Worm (Caenorhabditis elegans) whole organism, young adult: ENCODE data around the gene npr-32.

Experiments used
- C06A6.2 ChIP-seq: fragments of 200-800 bp; sonication (Bioruptor generic); conservative IDR thresholded peaks from 2 replicates; pipeline ENCODE4 v1.3.6; 2022; ENCODE audit warnings: missing genetic modification characterization, missing compliant biosample characterization
- F10E7.11 ChIP-seq: sonication (generic microtip); optimal IDR thresholded peaks from 2 replicates; lab custom pipeline; 2017; ENCODE audit warnings: mild to moderate bottlenecking, missing genetic modification characterization, moderate library complexity, missing compliant biosample characterization
- F52B5.7 ChIP-seq: sonication (generic microtip); optimal IDR thresholded peaks from 2 replicates; lab custom pipeline; 2016; ENCODE audit warnings: mild to moderate bottlenecking, missing genetic modification characterization, missing compliant biosample characterization
- F55B11.4 ChIP-seq: sonication (generic microtip); optimal IDR thresholded peaks from 2 replicates; lab custom pipeline; 2016; ENCODE audit warnings: missing compliant biosample characterization, missing genetic modification characterization, borderline replicate concordance; ENCODE audit not compliant: insufficient read depth
- F57A8.1 ChIP-seq: fragments of 200-800 bp; sonication (Bioruptor generic); optimal IDR thresholded peaks from 2 replicates; lab custom pipeline; 2018; ENCODE audit warnings: mild to moderate bottlenecking, missing genetic modification characterization, moderate library complexity, missing compliant biosample characterization
- T07F8.4 ChIP-seq: sonication (generic microtip); optimal IDR thresholded peaks from 2 replicates; lab custom pipeline; 2016; ENCODE audit warnings: mild to moderate bottlenecking, missing genetic modification characterization, moderate library complexity, missing compliant biosample characterization
- aptf-3 ChIP-seq: fragments of 200-800 bp; sonication (Bioruptor generic); IDR thresholded peaks from 2 replicates; pipeline ENCODE4 v1.3.6; 2022; ENCODE audit warnings: missing genetic modification characterization, missing compliant biosample characterization
- attf-3 ChIP-seq: fragments of 200-800 bp; sonication (Bioruptor generic); conservative IDR thresholded peaks from 2 replicates; pipeline ENCODE4 v1.3.6; 2022; ENCODE audit warnings: missing genetic modification reagents, missing genetic modification characterization, missing compliant biosample characterization
- attf-5 ChIP-seq: fragments of 200-800 bp; sonication (Bioruptor generic); optimal IDR thresholded peaks from 2 replicates; lab custom pipeline; 2018; ENCODE audit warnings: mild to moderate bottlenecking, missing genetic modification characterization, missing compliant biosample characterization
- ccch-3 ChIP-seq: fragments of 200-800 bp; sonication (Bioruptor generic); optimal IDR thresholded peaks from 2 replicates; lab custom pipeline; 2018; ENCODE audit warnings: mild to moderate bottlenecking, missing genetic modification characterization, missing compliant biosample characterization
- cebp-1 ChIP-seq, 2 experiments: fragments of 200-800 bp in 1 of 2; sonication (Bioruptor generic) in 1 of 2; sonication (generic microtip) in 1 of 2; IDR thresholded peaks in 1 of 2; optimal IDR thresholded peaks in 1 of 2; 2 replicates each; pipeline versions ENCODE4 v1.3.6 to Lab custom; 2017 to 2022; ENCODE audit warnings: missing compliant biosample characterization in 2 of 2, missing genetic modification characterization in 2 of 2, mild to moderate bottlenecking in 1 of 2, missing genetic modification reagents in 1 of 2, moderate library complexity in 1 of 2
- ceh-58 ChIP-seq: fragments of 200-800 bp; sonication (Bioruptor generic); IDR thresholded peaks from 2 replicates; pipeline ENCODE4 v1.3.6; 2022; ENCODE audit warnings: missing genetic modification characterization, missing compliant biosample characterization
- dox-1 ChIP-seq: fragments of 200-800 bp; sonication (Bioruptor generic); IDR thresholded peaks from 2 replicates; pipeline ENCODE4 v1.3.6; 2022; ENCODE audit warnings: missing genetic modification reagents, missing genetic modification characterization, missing compliant biosample characterization
- dpff-1 ChIP-seq: sonication (generic microtip); optimal IDR thresholded peaks from 2 replicates; lab custom pipeline; 2017; ENCODE audit warnings: mild to moderate bottlenecking, missing genetic modification characterization, missing compliant biosample characterization
- dpl-1 ChIP-seq: fragments of 150-350 bp; optimal IDR thresholded peaks from 2 replicates; lab custom pipeline; 2014; ENCODE audit warnings: missing biosample characterization, missing genetic modification reagents, missing genetic modification characterization
- ekl-4 ChIP-seq: fragments of 200-800 bp; sonication (Bioruptor generic); IDR thresholded peaks from 2 replicates; pipeline ENCODE4 v1.3.6; 2022; ENCODE audit warnings: missing genetic modification reagents, missing genetic modification characterization, missing compliant biosample characterization
- ets-4 ChIP-seq: fragments of 200-800 bp; sonication (Bioruptor generic); optimal IDR thresholded peaks from 2 replicates; lab custom pipeline; 2018; ENCODE audit warnings: mild to moderate bottlenecking, missing genetic modification characterization, missing compliant biosample characterization
- hmg-20 ChIP-seq: fragments of 200-800 bp; sonication (Bioruptor generic); IDR thresholded peaks from 2 replicates; pipeline ENCODE4 v1.3.6; 2022; ENCODE audit warnings: missing genetic modification reagents, missing genetic modification characterization, missing compliant biosample characterization
- hrde-1 ChIP-seq: sonication (generic microtip); optimal IDR thresholded peaks from 2 replicates; lab custom pipeline; 2016; ENCODE audit warnings: missing genetic modification characterization, mild to moderate bottlenecking, missing compliant biosample characterization, moderate library complexity, missing genotype, missing genetic modification reagents, borderline replicate concordance
- hsf-1 ChIP-seq: fragments of 200-800 bp; sonication (Bioruptor generic); IDR thresholded peaks from 2 replicates; pipeline ENCODE4 v1.3.6; 2022; ENCODE audit warnings: missing genetic modification reagents, missing genetic modification characterization, missing compliant biosample characterization
- lin-35 ChIP-seq, 3 experiments: fragments of 150-350 bp in 2 of 3; sonication (generic microtip) in 1 of 3; optimal IDR thresholded peaks; 2 replicates each; lab custom pipeline; 2014 to 2018; ENCODE audit warnings: missing biosample characterization in 3 of 3, missing genetic modification characterization in 3 of 3, missing genetic modification reagents in 3 of 3
- lin-54 ChIP-seq: fragments of 200-800 bp; sonication (Bioruptor generic); optimal IDR thresholded peaks from 2 replicates; lab custom pipeline; 2018; ENCODE audit warnings: mild to moderate bottlenecking, missing genetic modification characterization, missing compliant biosample characterization
- lsl-1 ChIP-seq: fragments of 200-800 bp; sonication (Bioruptor generic); optimal IDR thresholded peaks from 2 replicates; lab custom pipeline; 2018; ENCODE audit warnings: mild to moderate bottlenecking, missing genetic modification characterization, moderate library complexity, missing compliant biosample characterization
- madf-3 ChIP-seq: fragments of 200-800 bp; sonication (Bioruptor generic); IDR thresholded peaks from 2 replicates; pipeline ENCODE4 v1.3.6; 2022; ENCODE audit warnings: missing genetic modification reagents, missing genetic modification characterization, missing compliant biosample characterization
- mes-4 ChIP-seq: sonication (generic microtip); optimal IDR thresholded peaks from 2 replicates; lab custom pipeline; 2016; ENCODE audit warnings: missing genotype, missing genetic modification characterization, missing compliant biosample characterization
- nfyb-1 ChIP-seq: fragments of 200-800 bp; sonication (Bioruptor generic); IDR thresholded peaks from 2 replicates; pipeline ENCODE4 v1.3.6; 2022; ENCODE audit warnings: missing genetic modification reagents, missing genetic modification characterization, missing compliant biosample characterization
- nhr-179 ChIP-seq: sonication (generic microtip); optimal IDR thresholded peaks from 2 replicates; lab custom pipeline; 2016; ENCODE audit warnings: mild to moderate bottlenecking, missing genetic modification characterization, missing compliant biosample characterization
- pbrm-1 ChIP-seq: fragments of 200-800 bp; sonication (Bioruptor generic); IDR thresholded peaks from 2 replicates; pipeline ENCODE4 v1.3.6; 2022; ENCODE audit warnings: missing genetic modification reagents, missing genetic modification characterization, missing compliant biosample characterization
- rcor-1 ChIP-seq: fragments of 200-800 bp; sonication (Bioruptor generic); IDR thresholded peaks from 2 replicates; pipeline ENCODE4 v1.3.6; 2022; ENCODE audit warnings: missing genetic modification reagents, missing genetic modification characterization, missing compliant biosample characterization
- repo-1 ChIP-seq: sonication (generic microtip); optimal IDR thresholded peaks from 2 replicates; lab custom pipeline; 2017; ENCODE audit warnings: mild to moderate bottlenecking, missing genetic modification characterization, missing compliant biosample characterization
- tbp1 ChIP-seq: fragments of 200-800 bp; sonication (Bioruptor generic); optimal IDR thresholded peaks from 2 replicates; lab custom pipeline; 2018; ENCODE audit warnings: mild to moderate bottlenecking, missing genetic modification characterization, missing compliant biosample characterization
- tlf-1 ChIP-seq: fragments of 200-800 bp; sonication (Bioruptor generic); optimal IDR thresholded peaks from 2 replicates; lab custom pipeline; 2018; ENCODE audit warnings: mild to moderate bottlenecking, missing genetic modification characterization, missing compliant biosample characterization
- xnd-1 ChIP-seq: sonication (generic microtip); optimal IDR thresholded peaks from 2 replicates; lab custom pipeline; 2016; ENCODE audit warnings: missing genotype, missing genetic modification reagents, missing genetic modification characterization, missing compliant biosample characterization
- zfh-2 ChIP-seq: fragments of 200-800 bp; sonication (Bioruptor generic); conservative IDR thresholded peaks from 2 replicates; pipeline ENCODE4 v1.3.6; 2022; ENCODE audit warnings: missing genetic modification reagents, missing genetic modification characterization, missing compliant biosample characterization
- ztf-26 ChIP-seq: sonication (generic microtip); optimal IDR thresholded peaks from 2 replicates; lab custom pipeline; 2017; ENCODE audit warnings: missing genetic modification characterization, missing compliant biosample characterization
- ztf-28 ChIP-seq: fragments of 200-800 bp; sonication (Bioruptor generic); IDR thresholded peaks from 2 replicates; pipeline ENCODE4 v1.3.6; 2022; ENCODE audit warnings: missing genetic modification reagents, missing genetic modification characterization, missing compliant biosample characterization
- ztf-6 ChIP-seq: fragments of 200-800 bp; sonication (Bioruptor generic); IDR thresholded peaks from 2 replicates; pipeline ENCODE4 v1.3.6; 2022; ENCODE audit warnings: missing genetic modification reagents, missing genetic modification characterization, missing compliant biosample characterization

npr-32 gene

DNA sequence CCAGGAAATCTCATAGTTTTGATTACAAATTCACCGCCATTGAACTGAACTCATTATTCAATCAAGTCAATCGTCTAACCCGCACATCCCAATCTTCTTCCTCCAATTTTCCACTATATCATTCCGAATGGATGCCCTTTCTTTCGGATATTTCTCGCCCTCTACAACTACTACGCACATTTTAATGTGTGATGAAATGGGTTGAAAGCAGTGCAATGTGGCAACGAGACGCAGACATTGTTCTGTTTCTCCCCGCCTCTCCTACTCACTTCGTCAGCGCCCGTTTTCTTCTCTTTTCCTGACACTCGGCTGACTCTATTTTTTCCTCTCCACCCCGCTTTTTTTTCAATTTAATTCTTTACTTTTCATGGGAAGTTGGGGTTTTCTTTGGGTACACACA lies 37.8 kb upstream of the npr-32 start (continued):
- no peak for TF ChIP-seq pbrm-1 (GFP tag; lab: Robert Waterston, UW)
- TF ChIP-seq cebp-1 (GFP tag; IDR thresholded peaks at IDR 0.05; lab: Robert Waterston, UW) = peak; percentile 46; the same call in 1 of the 2 replicates
- TF ChIP-seq cebp-1 (tag; optimal IDR thresholded peaks at IDR 0.05; lab: Kevin White, UChicago) = peak; percentile 86
- TF ChIP-seq nfyb-1 (GFP tag; lab: Robert Waterston, UW) = peak; percentile 51; the same call in 1 of the 2 replicates
- no peak for TF ChIP-seq tlf-1 (GFP tag; lab: Kevin White, UChicago)
- no peak for TF ChIP-seq attf-3
- no peak for TF ChIP-seq lsl-1 (GFP tag; lab: Kevin White, UChicago)
- TF ChIP-seq rcor-1 (GFP tag; lab: Robert Waterston, UW) = peak; percentile 30; the same call in 1 of the 2 replicates
- TF ChIP-seq lin-35 (GFP tag; optimal IDR thresholded peaks at IDR 0.05; lab: Kevin White, UChicago) = peak in 1 of 3 experiments; percentile 9

DNA sequence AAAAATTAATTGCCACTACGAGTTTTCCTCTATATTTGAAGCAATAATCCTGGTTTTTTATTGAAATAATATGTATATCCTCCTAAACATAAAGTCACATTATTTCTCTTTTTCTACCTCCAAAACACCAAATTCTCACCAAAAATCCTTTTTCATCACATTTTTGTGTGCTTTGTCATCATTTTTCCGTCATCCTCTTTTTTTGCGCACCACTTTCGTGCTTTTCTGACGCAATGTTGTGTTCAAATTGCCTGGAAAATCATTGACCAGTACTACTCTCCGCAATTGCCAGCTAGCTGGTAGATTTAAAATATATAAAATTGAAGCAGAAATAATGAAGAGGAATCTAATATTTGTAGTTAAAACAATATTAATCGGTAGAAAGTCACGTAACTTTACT lies 37.2 kb upstream of the npr-32 start:
- TF ChIP-seq dpff-1 (tag; lab: Kevin White, UChicago) = no peak
- no peak for TF ChIP-seq repo-1 (tag; lab: Kevin White, UChicago)
- no peak for TF ChIP-seq ztf-6
- TF ChIP-seq lsl-1 (GFP tag; lab: Kevin White, UChicago) = no peak
- no peak for TF ChIP-seq tbp1 (GFP tag; lab: Kevin White, UChicago)
- TF ChIP-seq C06A6.2 (GFP tag; lab: Robert Waterston, UW) = no peak
- no peak for TF ChIP-seq attf-5 (GFP tag; lab: Kevin White, UChicago)
- TF ChIP-seq F52B5.7 (tag; lab: Kevin White, UChicago) = no peak
- no peak for TF ChIP-seq ccch-3 (GFP tag; lab: Kevin White, UChicago)
- no peak for TF ChIP-seq dox-1 (GFP tag; lab: Robert Waterston, UW)
- TF ChIP-seq F55B11.4 (tag; lab: Kevin White, UChicago) = no peak
- TF ChIP-seq hsf-1 (GFP tag; lab: Robert Waterston, UW) = no peak
- no peak for TF ChIP-seq madf-3 (GFP tag; lab: Robert Waterston, UW)
- TF ChIP-seq zfh-2 (GFP tag; lab: Robert Waterston, UW) = no peak

DNA sequence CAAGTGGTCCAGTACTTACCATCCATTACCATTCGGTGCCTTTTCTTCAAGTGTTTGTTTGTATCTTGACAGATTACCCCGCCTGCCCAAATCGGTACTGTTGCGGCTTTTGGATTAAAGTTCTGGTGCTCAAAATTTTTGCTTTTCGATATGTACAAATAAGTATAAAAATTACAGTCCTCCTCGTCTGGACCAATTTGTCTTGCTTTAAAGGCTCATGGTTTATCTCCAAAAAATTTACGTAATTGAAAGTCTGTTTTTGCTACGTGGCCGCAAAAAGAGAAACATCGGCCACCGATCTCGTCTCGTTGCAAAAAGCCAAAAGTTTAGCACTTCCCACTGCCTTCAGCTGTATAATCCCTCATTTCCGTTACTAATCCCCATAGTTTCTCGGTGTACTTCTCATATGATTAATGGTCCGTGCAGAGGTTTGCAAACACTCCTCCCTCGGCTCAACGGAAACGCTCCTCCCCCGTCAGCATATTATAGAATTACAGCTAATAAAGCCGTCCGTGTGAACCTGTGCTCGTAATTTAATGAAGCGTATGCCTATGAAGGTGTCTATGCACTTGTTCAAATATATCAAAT lies 36.5 kb upstream of the npr-32 start:
- no peak for TF ChIP-seq ztf-28 (GFP tag; lab: Robert Waterston, UW)
- TF ChIP-seq nfyb-1 (GFP tag; lab: Robert Waterston, UW) = no peak
- no peak for TF ChIP-seq lin-35 (GFP tag; optimal IDR thresholded peaks at IDR 0.05; lab: Kevin White, UChicago)
- TF ChIP-seq xnd-1 (tag; lab: Kevin White, UChicago) = no peak
- no peak for TF ChIP-seq hmg-20
- no peak for TF ChIP-seq ztf-26 (tag; lab: Kevin White, UChicago)
- no peak for TF ChIP-seq dpl-1 (GFP tag; lab: Kevin White, UChicago)

DNA sequence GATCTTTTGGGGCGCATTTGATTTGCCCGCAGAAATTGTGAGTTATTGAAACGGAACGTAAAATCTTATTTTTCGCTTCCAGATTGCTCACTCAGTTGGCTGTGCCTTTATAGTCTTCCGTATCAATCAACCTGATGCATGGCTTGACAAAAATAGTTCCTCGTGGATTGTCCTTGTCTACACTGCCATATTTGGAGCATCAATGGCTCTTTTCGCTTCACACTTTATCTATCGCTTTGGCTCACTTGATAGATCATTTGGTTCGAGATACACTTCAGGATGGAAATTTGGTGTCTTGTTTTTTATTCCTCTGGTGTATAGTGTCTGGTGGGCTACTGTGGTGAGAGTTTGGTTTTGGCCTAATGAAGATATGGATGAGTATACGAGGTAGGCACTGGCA lies 34.9 kb upstream of the npr-32 start:
- TF ChIP-seq F55B11.4 (tag; lab: Kevin White, UChicago) (no peak), lin-54 (no peak), aptf-3 (GFP tag; lab: Robert Waterston, UW) (no peak), hrde-1 (no peak), mes-4 (tag; lab: Kevin White, UChicago) (no peak), ceh-58 (GFP tag; lab: Robert Waterston, UW) (no peak), repo-1 (tag; lab: Kevin White, UChicago) (no peak), ztf-28 (GFP tag; lab: Robert Waterston, UW) (no peak), F10E7.11 (tag; lab: Kevin White, UChicago) (no peak), T07F8.4 (no peak), lsl-1 (GFP tag; lab: Kevin White, UChicago) (no peak), nhr-179 (tag; lab: Kevin White, UChicago) (no peak), ets-4 (no peak), ekl-4 (no peak), hmg-20 (no peak), tlf-1 (GFP tag; lab: Kevin White, UChicago) (no peak), F57A8.1 (GFP tag; lab: Kevin White, UChicago) (no peak)
- TF ChIP-seq, all 124 proteins: peak for 0
